Fruit fly (Drosophila melanogaster): ENCODE data around the gene CG12496.

Gene CG12496

DNA sequence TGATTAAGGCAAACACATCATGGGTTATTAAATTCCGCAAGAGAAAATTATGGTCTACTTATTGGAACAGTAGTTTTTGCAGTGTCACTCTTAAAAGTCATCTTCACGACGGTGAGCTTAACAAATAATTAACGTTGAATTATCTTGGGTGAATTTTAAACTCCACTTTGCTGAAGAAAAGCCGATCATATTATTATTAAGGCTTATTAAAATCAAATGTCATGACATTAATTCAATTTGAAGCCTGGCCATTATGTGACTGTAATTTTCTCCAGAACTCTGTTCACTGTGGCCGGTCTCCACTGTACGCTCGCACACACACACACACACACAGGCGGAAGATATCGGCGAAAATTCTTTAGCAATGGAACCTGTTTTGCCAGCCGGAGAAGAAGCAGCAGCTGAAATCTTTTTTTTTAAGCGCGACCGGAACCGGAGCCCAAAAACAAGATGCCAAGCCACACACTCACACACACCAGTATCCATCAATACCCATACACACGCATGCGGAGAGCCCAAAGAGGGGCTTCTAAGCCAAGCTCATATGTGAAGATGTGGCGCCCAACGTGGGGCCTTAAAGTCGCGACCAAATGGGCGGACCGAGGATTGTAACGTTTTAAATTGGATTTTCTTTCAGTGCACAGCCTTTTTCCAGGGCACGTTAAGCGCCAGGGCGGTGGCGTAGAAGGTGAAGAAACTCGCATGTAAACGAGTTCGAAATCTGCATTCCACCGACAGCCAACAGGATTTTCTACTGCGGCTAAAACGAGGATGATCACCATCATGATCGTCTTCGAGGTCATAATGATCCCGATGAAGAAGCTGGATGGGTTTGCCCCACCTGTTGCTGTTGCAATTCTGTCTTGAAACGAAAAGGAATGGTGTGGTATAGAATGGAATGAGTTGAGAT lies 44.9 kb upstream of the CG12496 start:
- TF ChIP-seq caup (GFP tag; optimal IDR thresholded peaks at IDR 0.05; ENCODE audit: severe bottlenecking) (no peak), dysf (GFP tag; IDR thresholded peaks at IDR 0.05) (peak; percentile 37; the same call in 2 of the 3 replicates), CG9932 (GFP tag; IDR thresholded peaks at IDR 0.05) (peak; percentile 42), bsh (GFP tag; optimal IDR thresholded peaks at IDR 0.05) (peak in 1 of 2 experiments; percentile 52), fu2 (GFP tag; optimal IDR thresholded peaks at IDR 0.05) (no peak), row (GFP tag; IDR thresholded peaks at IDR 0.05) (peak; percentile 54), cg (GFP tag; optimal IDR thresholded peaks at IDR 0.05) (peak; percentile 37), CG10979 (tag; optimal IDR thresholded peaks at IDR 0.05) (no peak), sd (tag; optimal IDR thresholded peaks at IDR 0.05) (peak; percentile 42), al (GFP tag; IDR thresholded peaks at IDR 0.05) (0 out of 2 replicates have a peak, but pooled peaks have one; percentile 18), NfI (GFP tag; optimal IDR thresholded peaks at IDR 0.05) (no peak), Med (GFP tag) (peak; percentile 68), pfk (GFP tag; optimal IDR thresholded peaks at IDR 0.05) (peak; percentile 19), nom (GFP tag; optimal IDR thresholded peaks at IDR 0.05) (peak; percentile 11), grau (tag; optimal IDR thresholded peaks at IDR 0.05) (peak; percentile 80), CG2712 (tag; optimal IDR thresholded peaks at IDR 0.05) (peak; percentile 9), CG15269 (tag; optimal IDR thresholded peaks at IDR 0.05) (peak; percentile 2), CG2120 (GFP tag; optimal IDR thresholded peaks at IDR 0.05) (peak; percentile 38), GATAe (GFP tag; conservative IDR thresholded peaks at IDR 0.05) (no peak), Ets65A (GFP tag) (peak; percentile 57), Rfx (GFP tag; IDR thresholded peaks at IDR 0.05) (peak; percentile 25; the same call in 1 of the 2 replicates), sob (GFP tag; IDR thresholded peaks at IDR 0.05) (no peak), CG2129 (GFP tag; IDR thresholded peaks at IDR 0.05; ENCODE audit: partially characterized antibody) (no peak), sug (tag; optimal IDR thresholded peaks at IDR 0.05) (no peak), slbo (GFP tag; IDR thresholded peaks at IDR 0.05) (peak; percentile 32; the same call in 1 of the 2 replicates), sens (GFP tag) (peak; percentile 60), Opbp (GFP tag; IDR thresholded peaks at IDR 0.05; ENCODE audit: partially characterized antibody) (no peak), Dfd (GFP tag; optimal IDR thresholded peaks at IDR 0.05) (no peak), gt (GFP tag; IDR thresholded peaks at IDR 0.05) (0 out of 2 replicates have a peak, but pooled peaks have one; percentile 27), z (GFP tag; IDR thresholded peaks at IDR 0.05) (0 out of 3 replicates have a peak, but pooled peaks have one; percentile 16), CG17361 (GFP tag; IDR thresholded peaks at IDR 0.05) (peak; percentile 73; the same call in 2 of the 3 replicates), MTF-1 (GFP tag; optimal IDR thresholded peaks at IDR 0.05; ENCODE audit: borderline replicate concordance) (no peak), CG17568 (GFP tag; optimal IDR thresholded peaks at IDR 0.05) (no peak)

DNA sequence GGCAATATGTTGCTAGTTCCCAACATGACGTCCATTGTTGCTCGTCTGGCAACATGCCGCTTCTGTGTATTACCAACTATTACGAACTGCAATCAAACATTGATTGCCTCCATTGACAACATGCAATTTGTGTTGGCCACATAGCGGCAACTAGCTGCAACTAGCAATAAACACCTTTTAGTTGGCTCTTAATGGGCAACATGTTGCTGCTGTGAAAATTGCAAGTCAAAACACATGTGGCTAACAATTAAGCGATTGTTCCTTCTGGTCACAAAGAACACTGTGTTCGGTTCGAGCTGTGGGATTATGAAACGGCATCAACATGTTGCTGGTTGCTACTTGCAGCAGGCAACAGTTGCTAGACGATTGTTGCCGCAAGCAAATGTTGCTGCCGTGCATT lies 43.1 kb upstream of the CG12496 start:
- TF ChIP-seq CG11504 (tag; optimal IDR thresholded peaks at IDR 0.05) (peak; percentile 97), Ets65A (GFP tag) (peak; percentile 66), sens (GFP tag) (peak; percentile 34), D (optimal IDR thresholded peaks at IDR 0.05) (peak; percentile 39), D (GFP tag; optimal IDR thresholded peaks at IDR 0.05) (no peak), CG18262 (tag; optimal IDR thresholded peaks at IDR 0.05) (no peak), CG14050 (GFP tag; IDR thresholded peaks at IDR 0.05) (no peak), CG13123 (GFP tag; optimal IDR thresholded peaks at IDR 0.05) (no peak)

All from whole organism, embryonic.